In the genomic region with DNA sequence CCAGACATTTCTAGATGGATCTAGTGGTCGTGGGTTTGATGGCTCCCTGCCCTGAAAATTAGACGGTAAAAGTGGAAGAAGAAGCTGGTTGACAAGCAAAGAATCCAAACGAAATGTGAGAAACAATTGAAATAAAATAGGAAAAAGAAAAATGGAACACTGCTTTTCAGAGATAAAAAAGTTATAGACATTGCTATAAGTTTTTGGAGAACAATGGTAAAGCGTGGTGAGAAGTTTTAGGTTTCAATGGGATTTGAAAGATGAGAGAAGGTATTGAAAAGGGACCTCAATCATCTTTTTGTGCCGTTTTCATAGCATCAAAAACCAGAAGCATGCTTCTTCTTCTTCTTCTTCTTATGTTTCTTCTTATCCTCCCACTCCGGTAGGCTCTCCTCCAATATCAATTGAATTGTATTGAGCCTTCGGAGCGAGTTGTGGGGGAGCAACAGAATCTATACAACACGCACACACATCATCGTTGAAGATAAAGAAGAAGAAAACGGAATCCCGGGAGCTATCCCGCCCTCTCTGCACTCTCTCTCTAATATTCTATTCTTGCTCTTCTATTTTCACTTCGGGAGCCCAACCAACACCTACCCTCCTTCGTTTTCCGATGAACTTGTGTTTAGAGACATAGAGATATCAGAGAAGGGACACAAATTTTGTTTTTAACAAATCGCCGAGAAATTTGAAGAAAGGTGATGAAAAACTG, we compare ENCODE assay signal across 1 worm cellular context.
TF ChIP-seq lines count a peak whose summit lies in the region.

A gene (minus strand): TSS at position 51 of the 712 bp plus-strand sequence.

TF ChIP-seq in whole organism, L4 larva, 104 proteins besides CTCF, POLR2A, EP300 and RAD21 (continued from another document):
- TF ChIP-seq lin-39 (tag; optimal IDR thresholded peaks at IDR 0.05; lab: Kevin White, UChicago): no peak
- no peak for TF ChIP-seq nhr-6 (tag; optimal IDR thresholded peaks at IDR 0.05; lab: Kevin White, UChicago)
- no peak for TF ChIP-seq dmd-9 (GFP tag; IDR thresholded peaks at IDR 0.05; lab: Robert Waterston, UW)
- peak; percentile 9 for TF ChIP-seq nhr-11 (tag; optimal IDR thresholded peaks at IDR 0.05; lab: Kevin White, UChicago)
- TF ChIP-seq vab-7 (GFP tag; IDR thresholded peaks at IDR 0.05; lab: Robert Waterston, UW): no peak
- no peak for TF ChIP-seq ces-1 (GFP tag; optimal IDR thresholded peaks at IDR 0.05; lab: Kevin White, UChicago)
- no peak for TF ChIP-seq rbr-2 (tag; optimal IDR thresholded peaks at IDR 0.05; lab: Kevin White, UChicago)
- no peak for TF ChIP-seq saeg-2 (GFP tag; IDR thresholded peaks at IDR 0.05; lab: Robert Waterston, UW)
- no peak for TF ChIP-seq hif-1 (tag; optimal IDR thresholded peaks at IDR 0.05; lab: Kevin White, UChicago)
- TF ChIP-seq pha-4 (GFP tag; IDR thresholded peaks at IDR 0.05; lab: Robert Waterston, UW): no peak
- no peak for TF ChIP-seq pha-4 (tag; optimal IDR thresholded peaks at IDR 0.05; lab: Kevin White, UChicago)
- TF ChIP-seq ztf-7 (tag; optimal IDR thresholded peaks at IDR 0.05; lab: Kevin White, UChicago): no peak
- TF ChIP-seq php-3 (GFP tag; IDR thresholded peaks at IDR 0.05; lab: Robert Waterston, UW): no peak
- TF ChIP-seq daf-8 (GFP tag; IDR thresholded peaks at IDR 0.05; lab: Robert Waterston, UW): no peak
- no peak for TF ChIP-seq mes-2 (tag; optimal IDR thresholded peaks at IDR 0.05; lab: Kevin White, UChicago; ENCODE audit: poor library complexity, severe bottlenecking)
- TF ChIP-seq daf-16 (GFP tag; optimal IDR thresholded peaks at IDR 0.05; lab: Kevin White, UChicago): peak in 1 of 2 experiments; percentile 85
- no peak for TF ChIP-seq daf-16 (tag; optimal IDR thresholded peaks at IDR 0.05; lab: Kevin White, UChicago)
- peak in 1 of 2 experiments; percentile 68 for TF ChIP-seq unc-62 (GFP tag; optimal IDR thresholded peaks at IDR 0.05 in 1 of 2; lab: Kevin White, UChicago)
- TF ChIP-seq unc-62 (tag; optimal IDR thresholded peaks at IDR 0.05; lab: Kevin White, UChicago): no peak
- TF ChIP-seq nhr-111 (GFP tag; optimal IDR thresholded peaks at IDR 0.05; lab: Kevin White, UChicago): no peak
- no peak for TF ChIP-seq unc-130 (GFP tag; optimal IDR thresholded peaks at IDR 0.05; lab: Kevin White, UChicago)
- TF ChIP-seq snpc-4 (tag; optimal IDR thresholded peaks at IDR 0.05; lab: Kevin White, UChicago): no peak
- no peak for TF ChIP-seq lin-13 (GFP tag; optimal IDR thresholded peaks at IDR 0.05; lab: Kevin White, UChicago)
